Fruit fly (Drosophila melanogaster) whole organism, adult: Measurements from ENCODE around the gene CG32537.

Experiments used
- CG14711 ChIP-seq: fragments of 200-800 bp; sonication (Bioruptor generic); optimal IDR thresholded peaks from 2 replicates; lab custom pipeline; 2018; ENCODE audit warnings: missing biosample characterization, mild to moderate bottlenecking, missing genetic modification characterization, moderate library complexity
- CG1620 ChIP-seq: fragments of 200-800 bp; sonication (Bioruptor generic); optimal IDR thresholded peaks from 2 replicates; lab custom pipeline; 2016; ENCODE audit warnings: missing biosample characterization, missing genetic modification characterization
- CG33017 ChIP-seq: fragments of 200-800 bp; sonication (Bioruptor generic); optimal IDR thresholded peaks from 2 replicates; lab custom pipeline; 2018; ENCODE audit warnings: missing biosample characterization, mild to moderate bottlenecking, missing genetic modification characterization, moderate library complexity
- CG7045 ChIP-seq: fragments of 200-800 bp; sonication (Bioruptor generic); optimal IDR thresholded peaks from 2 replicates; lab custom pipeline; 2017; ENCODE audit warnings: missing biosample characterization, mild to moderate bottlenecking, missing genetic modification characterization
- CG7101 ChIP-seq: fragments of 200-800 bp; sonication (Bioruptor generic); optimal IDR thresholded peaks from 2 replicates; lab custom pipeline; 2018; ENCODE audit warnings: missing biosample characterization, mild to moderate bottlenecking, missing genetic modification characterization, moderate library complexity
- bab1 ChIP-seq: fragments of 200-800 bp; sonication (Bioruptor generic); optimal IDR thresholded peaks from 3 replicates; lab custom pipeline; 2019; ENCODE audit warnings: missing biosample characterization, mild to moderate bottlenecking, missing genetic modification characterization, moderate library complexity
- cnc ChIP-seq, 2 experiments: fragments of >200 bp; optimal IDR thresholded peaks; 2 replicates each; lab custom pipeline; 2017
- toe ChIP-seq: fragments of 200-800 bp; sonication (Bioruptor generic); optimal IDR thresholded peaks from 2 replicates; lab custom pipeline; 2016; ENCODE audit warnings: missing biosample characterization, missing genetic modification characterization

DNA sequence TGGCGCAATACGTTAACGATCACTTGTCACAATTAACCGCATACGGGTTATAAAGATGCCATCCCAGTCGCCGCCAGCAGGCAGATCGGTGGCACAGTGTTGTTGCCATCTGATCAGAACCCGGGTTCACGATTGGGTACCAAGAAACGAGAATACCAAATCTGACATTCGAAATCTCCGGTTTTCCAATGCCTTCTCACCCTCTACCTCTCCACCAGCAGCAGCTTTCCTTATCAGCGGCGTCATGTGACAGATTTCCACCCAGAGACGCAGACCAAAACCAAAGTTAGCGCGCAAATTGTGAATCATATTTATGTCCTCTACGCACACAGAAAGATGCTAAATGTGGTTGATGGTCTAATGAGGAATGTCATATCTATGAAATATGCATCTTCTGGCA, 37.7 kb downstream of the CG32537 start:
- TF ChIP-seq CG14711: no peak
- no peak for TF ChIP-seq CG1620
- no peak for TF ChIP-seq CG7101 (tag; lab: Kevin White, UChicago)
- TF ChIP-seq bab1 (GFP tag; lab: Kevin White, UChicago): no peak
- no peak for TF ChIP-seq cnc (optimal IDR thresholded peaks at IDR 0.05; lab: Kevin White, UChicago)
- TF ChIP-seq toe: no peak
- TF ChIP-seq CG7045 (GFP tag; lab: Kevin White, UChicago): no peak
- no peak for TF ChIP-seq CG33017 (tag; lab: Kevin White, UChicago)
